Worm (Caenorhabditis elegans) whole organism, L2 larva: ENCODE results near the gene mam-4.

Experiments used
- C34F6.9 ChIP-seq: fragments of 150-350 bp; optimal IDR thresholded peaks from 2 replicates; lab custom pipeline; 2014; ENCODE audit warnings: missing biosample characterization, missing genetic modification characterization
- F13H6.1 ChIP-seq: sonication (generic microtip); optimal IDR thresholded peaks from 2 replicates; lab custom pipeline; 2016; ENCODE audit warnings: missing genetic modification characterization, missing compliant biosample characterization
- R02D3.7 ChIP-seq: fragments of 150-350 bp; optimal IDR thresholded peaks from 2 replicates; lab custom pipeline; 2014; ENCODE audit warnings: missing biosample characterization, missing genetic modification characterization
- Y55F3AM.14 ChIP-seq: fragments of 200-800 bp; sonication (Bioruptor generic); optimal IDR thresholded peaks from 2 replicates; lab custom pipeline; 2018; ENCODE audit warnings: mild to moderate bottlenecking, missing genetic modification characterization, missing compliant biosample characterization
- ZK546.5 ChIP-seq: sonication (generic microtip); optimal IDR thresholded peaks from 2 replicates; lab custom pipeline; 2017; ENCODE audit warnings: missing biosample characterization, missing genetic modification characterization
- alr-1 ChIP-seq: fragments of 150-350 bp; optimal IDR thresholded peaks from 2 replicates; lab custom pipeline; 2014; ENCODE audit warnings: missing biosample characterization, missing genetic modification characterization
- aly-2 ChIP-seq: fragments of 150-350 bp; optimal IDR thresholded peaks from 2 replicates; lab custom pipeline; 2014; ENCODE audit warnings: missing biosample characterization, missing genetic modification characterization
- ama-1 ChIP-seq: fragments of 150-350 bp; optimal IDR thresholded peaks from 2 replicates; lab custom pipeline; 2018; ENCODE audit warnings: inconsistent platforms
- blmp-1 ChIP-seq: sonication (generic microtip); optimal IDR thresholded peaks from 2 replicates; lab custom pipeline; 2017; ENCODE audit warnings: missing genetic modification characterization, mild to moderate bottlenecking, missing compliant biosample characterization, antibody characterized with exemption, moderate library complexity; ENCODE audit not compliant: insufficient read depth
- ceh-16 ChIP-seq: fragments of 150-350 bp; optimal IDR thresholded peaks from 2 replicates; lab custom pipeline; 2014; ENCODE audit warnings: missing biosample characterization, missing genetic modification characterization
- ceh-82 ChIP-seq: fragments of 150-350 bp; optimal IDR thresholded peaks from 2 replicates; lab custom pipeline; 2014; ENCODE audit warnings: missing biosample characterization, missing genetic modification characterization
- crh-2 ChIP-seq: sonication (generic microtip); optimal IDR thresholded peaks from 2 replicates; lab custom pipeline; 2017; ENCODE audit warnings: missing biosample characterization, missing genetic modification characterization
- dmd-4 ChIP-seq: sonication (generic microtip); optimal IDR thresholded peaks from 2 replicates; lab custom pipeline; 2017; ENCODE audit warnings: missing biosample characterization, missing genetic modification characterization
- egl-27 ChIP-seq: sonication (generic microtip); optimal IDR thresholded peaks from 3 replicates; lab custom pipeline; 2017; ENCODE audit warnings: missing biosample characterization, missing genetic modification reagents, missing genetic modification characterization
- elt-3 ChIP-seq: sonication (generic microtip); optimal IDR thresholded peaks from 2 replicates; lab custom pipeline; 2017; ENCODE audit warnings: missing biosample characterization, missing genetic modification characterization
- fos-1 ChIP-seq: fragments of 150-350 bp; optimal IDR thresholded peaks from 2 replicates; lab custom pipeline; 2014; ENCODE audit warnings: missing biosample characterization, missing genetic modification characterization
- gmeb-1 ChIP-seq: fragments of 150-350 bp; optimal IDR thresholded peaks from 2 replicates; lab custom pipeline; 2014; ENCODE audit warnings: missing biosample characterization, missing genetic modification characterization
- lin-13 ChIP-seq: fragments of 150-350 bp; optimal IDR thresholded peaks from 2 replicates; lab custom pipeline; 2014; ENCODE audit warnings: missing biosample characterization, missing genetic modification reagents, missing genetic modification characterization
- lin-39 ChIP-seq: fragments of 150-350 bp; optimal IDR thresholded peaks from 2 replicates; lab custom pipeline; 2014; ENCODE audit warnings: missing biosample characterization, missing genetic modification reagents, missing genetic modification characterization
- mbf-1 ChIP-seq: sonication (generic microtip); optimal IDR thresholded peaks from 2 replicates; lab custom pipeline; 2017; ENCODE audit warnings: missing biosample characterization, missing genetic modification characterization
- mdl-1 ChIP-seq, 2 experiments: fragments of 150-350 bp in 1 of 2; sonication (generic microtip) in 1 of 2; optimal IDR thresholded peaks; 2 replicates each; lab custom pipeline; 2017; ENCODE audit warnings: missing biosample characterization in 2 of 2, missing genetic modification characterization in 2 of 2
- nhr-10 ChIP-seq: sonication (generic microtip); optimal IDR thresholded peaks from 2 replicates; lab custom pipeline; 2017; ENCODE audit warnings: missing biosample characterization, missing genetic modification characterization
- nhr-11 ChIP-seq: fragments of 150-350 bp; optimal IDR thresholded peaks from 2 replicates; lab custom pipeline; 2014; ENCODE audit warnings: missing biosample characterization, missing genetic modification characterization
- nhr-129 ChIP-seq: fragments of 150-350 bp; optimal IDR thresholded peaks from 2 replicates; lab custom pipeline; 2014; ENCODE audit warnings: missing biosample characterization, missing genetic modification characterization
- nhr-23 ChIP-seq: fragments of 150-350 bp; optimal IDR thresholded peaks from 2 replicates; lab custom pipeline; 2014; ENCODE audit warnings: missing biosample characterization, missing genetic modification reagents, missing genetic modification characterization
- nhr-237 ChIP-seq: fragments of 150-350 bp; optimal IDR thresholded peaks from 2 replicates; lab custom pipeline; 2014; ENCODE audit warnings: missing biosample characterization, missing genetic modification characterization
- nhr-6 ChIP-seq: fragments of 150-350 bp; optimal IDR thresholded peaks from 2 replicates; lab custom pipeline; 2014; ENCODE audit warnings: missing biosample characterization, missing genetic modification characterization
- nhr-77 ChIP-seq: fragments of 150-350 bp; optimal IDR thresholded peaks from 2 replicates; lab custom pipeline; 2014; ENCODE audit warnings: missing biosample characterization, missing genetic modification characterization
- sma-3 ChIP-seq: sonication (generic microtip); optimal IDR thresholded peaks from 2 replicates; lab custom pipeline; 2016; ENCODE audit warnings: missing genetic modification reagents, missing genetic modification characterization, missing compliant biosample characterization
- sma-9 ChIP-seq, 2 experiments: fragments of 150-350 bp in 1 of 2; sonication (generic microtip) in 1 of 2; optimal IDR thresholded peaks; 2 replicates each; lab custom pipeline; 2014 to 2016; ENCODE audit warnings: missing genetic modification characterization in 2 of 2, mild to moderate bottlenecking in 1 of 2, missing biosample characterization in 1 of 2, missing compliant biosample characterization in 1 of 2, missing genetic modification reagents in 1 of 2, moderate library complexity in 1 of 2
- snpc-4 ChIP-seq: fragments of 150-350 bp; optimal IDR thresholded peaks from 2 replicates; lab custom pipeline; 2014; ENCODE audit warnings: missing biosample characterization, missing genetic modification characterization
- unc-39 ChIP-seq: fragments of 150-350 bp; optimal IDR thresholded peaks from 2 replicates; lab custom pipeline; 2014; ENCODE audit warnings: missing biosample characterization, missing genetic modification characterization
- unc-55 ChIP-seq: fragments of 150-350 bp; sonication (generic microtip); optimal IDR thresholded peaks from 3 replicates; lab custom pipeline; 2014; ENCODE audit warnings: missing biosample characterization, missing genetic modification reagents, missing genetic modification characterization
- zag-1 ChIP-seq: fragments of 150-350 bp; optimal IDR thresholded peaks from 2 replicates; lab custom pipeline; 2014; ENCODE audit warnings: missing biosample characterization, missing genetic modification characterization
- ztf-11 ChIP-seq: sonication (generic microtip); optimal IDR thresholded peaks from 2 replicates; lab custom pipeline; 2017; ENCODE audit warnings: missing biosample characterization, missing genetic modification characterization

The mam-4 gene

DNA sequence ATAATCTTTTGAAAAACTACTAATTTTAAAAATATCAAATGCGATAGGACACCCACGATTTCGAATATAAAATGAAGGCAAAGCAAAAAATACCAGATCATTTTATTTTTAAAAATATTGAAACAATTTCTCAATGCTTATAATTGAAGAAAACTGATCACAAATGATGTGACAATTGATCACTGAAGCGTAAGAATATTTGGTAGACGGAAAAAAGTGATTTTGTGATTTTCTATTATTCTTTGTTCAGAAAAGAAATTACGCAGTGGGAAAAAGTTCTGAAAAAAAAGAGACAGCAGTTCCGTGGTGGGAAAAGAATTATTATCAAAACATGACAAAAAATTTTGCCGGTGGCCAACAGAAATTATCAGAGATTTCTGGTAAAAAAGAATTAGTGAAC, 50.7 kb downstream of the mam-4 start, which contains the start of gene T03F7.5:
TSS of gene T03F7.5 (minus strand) at position 101 of the 400 bp plus-strand sequence.
- TF ChIP-seq nhr-23 (tag; lab: Kevin White, UChicago) = no peak
- no peak for TF ChIP-seq ztf-11
- no peak for TF ChIP-seq nhr-10 (tag; lab: Kevin White, UChicago)
- no peak for TF ChIP-seq ZK546.5 (tag; lab: Kevin White, UChicago)
- no peak for TF ChIP-seq unc-55 (GFP tag; lab: Kevin White, UChicago)
- TF ChIP-seq snpc-4 (tag; lab: Kevin White, UChicago) = no peak
- no peak for TF ChIP-seq nhr-129 (tag; lab: Kevin White, UChicago)
- TF ChIP-seq zag-1 (tag; lab: Kevin White, UChicago) = no peak
- TF ChIP-seq lin-13 = no peak
- no peak for TF ChIP-seq fos-1 (tag; lab: Kevin White, UChicago)
- no peak for TF ChIP-seq aly-2 (tag; lab: Kevin White, UChicago)
- TF ChIP-seq nhr-77 = no peak
- TF ChIP-seq gmeb-1 (tag; lab: Kevin White, UChicago) = no peak
- TF ChIP-seq F13H6.1 (tag; lab: Kevin White, UChicago) = no peak
- TF ChIP-seq nhr-6 = no peak
- TF ChIP-seq ama-1 (lab: Kevin White, UChicago) = no peak
- TF ChIP-seq unc-39 = no peak

DNA sequence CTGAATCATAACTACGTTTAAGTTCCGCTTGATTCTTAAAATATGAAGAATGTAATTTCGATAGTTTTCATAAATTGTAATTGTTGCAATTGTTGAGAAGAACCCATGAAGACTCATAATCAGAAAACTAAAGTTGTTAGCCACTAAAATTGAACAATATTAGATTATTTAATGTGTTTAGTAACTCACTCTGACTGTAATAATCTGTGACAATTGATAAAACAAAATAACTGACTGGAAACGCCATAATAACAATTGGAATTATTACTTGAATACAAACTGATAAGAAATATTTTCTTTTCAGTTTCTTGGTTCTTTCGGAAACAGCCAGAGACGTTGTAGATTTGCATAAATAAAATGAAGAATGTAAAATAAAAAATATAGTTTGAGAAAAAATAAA, 51.5 kb downstream of the mam-4 start:
- TF ChIP-seq egl-27 (tag; lab: Kevin White, UChicago) (no peak), nhr-77 (no peak), nhr-129 (tag; lab: Kevin White, UChicago) (no peak), lin-39 (tag; lab: Kevin White, UChicago) (no peak), R02D3.7 (tag; lab: Kevin White, UChicago) (no peak), dmd-4 (tag; lab: Kevin White, UChicago) (no peak), gmeb-1 (tag; lab: Kevin White, UChicago) (no peak), Y55F3AM.14 (GFP tag; lab: Kevin White, UChicago) (no peak), mbf-1 (tag; lab: Kevin White, UChicago) (no peak), ama-1 (lab: Kevin White, UChicago) (no peak), blmp-1 (tag; lab: Kevin White, UChicago) (no peak), ceh-16 (tag; lab: Kevin White, UChicago) (no peak), C34F6.9 (tag; lab: Kevin White, UChicago) (no peak), ceh-82 (tag; lab: Kevin White, UChicago) (no peak), crh-2 (tag; lab: Kevin White, UChicago) (no peak), mdl-1 (tag; optimal IDR thresholded peaks at IDR 0.05; lab: Kevin White, UChicago) (no peak)
- TF ChIP-seq, all 48 proteins: peak for 0

DNA sequence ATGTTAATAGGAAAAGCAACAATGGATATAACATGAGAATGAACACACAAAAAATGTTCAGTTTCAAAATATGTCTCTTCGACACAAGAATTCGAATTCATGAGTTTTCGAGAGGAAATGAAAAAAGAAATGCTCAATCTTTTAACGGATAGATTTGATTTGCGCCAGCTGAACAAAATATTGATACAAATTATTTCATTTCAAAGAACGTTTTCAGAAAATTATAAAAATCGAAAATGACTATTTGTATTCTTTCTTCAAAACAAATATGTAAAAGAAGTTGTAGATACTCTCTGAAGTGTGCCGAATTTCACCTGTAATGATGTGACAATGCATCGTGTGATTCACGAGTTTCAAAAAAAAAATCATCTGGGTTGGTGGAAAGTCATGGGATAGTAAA, 52.6 kb downstream of the mam-4 start, which contains the start of gene srh-47:
TSS of gene srh-47 (minus strand) at position 101 of the 400 bp plus-strand sequence.
- no peak for TF ChIP-seq mbf-1 (tag; lab: Kevin White, UChicago)
- no peak for TF ChIP-seq snpc-4 (tag; lab: Kevin White, UChicago)
- TF ChIP-seq nhr-10 (tag; lab: Kevin White, UChicago) = no peak
- no peak for TF ChIP-seq alr-1 (tag; lab: Kevin White, UChicago)
- no peak for TF ChIP-seq nhr-237
- TF ChIP-seq elt-3 (tag; lab: Kevin White, UChicago) = no peak
- no peak for TF ChIP-seq ztf-11
- TF ChIP-seq nhr-11 (tag; lab: Kevin White, UChicago) = no peak
- no peak for TF ChIP-seq unc-55 (GFP tag; lab: Kevin White, UChicago)
- TF ChIP-seq ceh-16 (tag; lab: Kevin White, UChicago) = no peak
- TF ChIP-seq sma-3 (GFP tag; lab: Kevin White, UChicago) = no peak
- no peak for TF ChIP-seq sma-9 (GFP tag; optimal IDR thresholded peaks at IDR 0.05; lab: Kevin White, UChicago)
- no peak for TF ChIP-seq sma-9 (tag; optimal IDR thresholded peaks at IDR 0.05; lab: Kevin White, UChicago)
- no peak for TF ChIP-seq C34F6.9 (tag; lab: Kevin White, UChicago)
- no peak for TF ChIP-seq ceh-82 (tag; lab: Kevin White, UChicago)
